Worm (Caenorhabditis elegans) whole organism, L2 larva: ENCODE results near the gene nhr-241.

ENCODE experiments used
- egl-27 ChIP-seq: sonication (generic microtip); optimal IDR thresholded peaks from 3 replicates; lab custom pipeline; 2017; ENCODE audit warnings: missing biosample characterization, missing genetic modification reagents, missing genetic modification characterization
- fos-1 ChIP-seq: fragments of 150-350 bp; optimal IDR thresholded peaks from 2 replicates; lab custom pipeline; 2014; ENCODE audit warnings: missing biosample characterization, missing genetic modification characterization
- lin-11 ChIP-seq: fragments of 150-350 bp; sonication (generic microtip); optimal IDR thresholded peaks from 2 replicates; lab custom pipeline; 2014; ENCODE audit warnings: missing biosample characterization, missing genetic modification characterization, inconsistent platforms, mixed read lengths
- lin-13 ChIP-seq: fragments of 150-350 bp; optimal IDR thresholded peaks from 2 replicates; lab custom pipeline; 2014; ENCODE audit warnings: missing biosample characterization, missing genetic modification reagents, missing genetic modification characterization
- mab-5 ChIP-seq: fragments of 150-350 bp; optimal IDR thresholded peaks from 2 replicates; lab custom pipeline; 2014; ENCODE audit warnings: missing biosample characterization, missing genetic modification characterization
- nhr-11 ChIP-seq: fragments of 150-350 bp; optimal IDR thresholded peaks from 2 replicates; lab custom pipeline; 2014; ENCODE audit warnings: missing biosample characterization, missing genetic modification characterization
- nhr-12 ChIP-seq: fragments of 150-350 bp; optimal IDR thresholded peaks from 2 replicates; lab custom pipeline; 2014; ENCODE audit warnings: missing biosample characterization, missing genetic modification characterization
- nhr-23 ChIP-seq: fragments of 150-350 bp; optimal IDR thresholded peaks from 2 replicates; lab custom pipeline; 2014; ENCODE audit warnings: missing biosample characterization, missing genetic modification reagents, missing genetic modification characterization
- nhr-237 ChIP-seq: fragments of 150-350 bp; optimal IDR thresholded peaks from 2 replicates; lab custom pipeline; 2014; ENCODE audit warnings: missing biosample characterization, missing genetic modification characterization
- snpc-4 ChIP-seq: fragments of 150-350 bp; optimal IDR thresholded peaks from 2 replicates; lab custom pipeline; 2014; ENCODE audit warnings: missing biosample characterization, missing genetic modification characterization
- unc-39 ChIP-seq: fragments of 150-350 bp; optimal IDR thresholded peaks from 2 replicates; lab custom pipeline; 2014; ENCODE audit warnings: missing biosample characterization, missing genetic modification characterization
- unc-62 ChIP-seq: fragments of 150-350 bp; optimal IDR thresholded peaks from 2 replicates; lab custom pipeline; 2014; ENCODE audit warnings: missing biosample characterization, missing genetic modification reagents, missing genetic modification characterization
- ztf-11 ChIP-seq: sonication (generic microtip); optimal IDR thresholded peaks from 2 replicates; lab custom pipeline; 2017; ENCODE audit warnings: missing biosample characterization, missing genetic modification characterization

- TF ChIP-seq mab-5 (no peak), ztf-11 (tag; lab: Kevin White, UChicago) (no peak), nhr-11 (tag; lab: Kevin White, UChicago) (no peak), nhr-12 (tag; lab: Kevin White, UChicago) (no peak), egl-27 (tag; lab: Kevin White, UChicago) (no peak), unc-62 (GFP tag; lab: Kevin White, UChicago) (no peak), lin-13 (no peak), fos-1 (tag; lab: Kevin White, UChicago) (no peak), unc-39 (tag; lab: Kevin White, UChicago) (no peak), nhr-23 (tag; lab: Kevin White, UChicago) (no peak), snpc-4 (tag; lab: Kevin White, UChicago) (no peak), nhr-237 (tag; lab: Kevin White, UChicago) (no peak), lin-11 (tag; lab: Kevin White, UChicago) (no peak)
Measured at ce11 chrV:18662333-18662732, 36.9 kb upstream of the nhr-241 start.
